Fruit fly (Drosophila melanogaster): Measurements from ENCODE around the gene Shab.

dm6 chr3L:2874031-2874430 is 20.8 kb upstream of the Shab start:
- TF ChIP-seq CG8478 (optimal IDR thresholded peaks at IDR 0.05) (no peak), usp (GFP tag; optimal IDR thresholded peaks at IDR 0.05) (no peak), psq (optimal IDR thresholded peaks at IDR 0.05) (no peak), pan (optimal IDR thresholded peaks at IDR 0.05) (no peak), Dll (optimal IDR thresholded peaks at IDR 0.05) (no peak), EcR (GFP tag; optimal IDR thresholded peaks at IDR 0.05) (no peak)
